Fruit fly (Drosophila melanogaster) whole organism, adult: Measurements from ENCODE around the gene CG5188.

Experiments
- CG11617 ChIP-seq: fragments of 200-800 bp; sonication (Bioruptor generic); optimal IDR thresholded peaks from 2 replicates; lab custom pipeline; 2017; ENCODE audit warnings: mild to moderate bottlenecking, missing biosample characterization, missing genetic modification reagents, missing genetic modification characterization
- CG14711 ChIP-seq: fragments of 200-800 bp; sonication (Bioruptor generic); optimal IDR thresholded peaks from 2 replicates; lab custom pipeline; 2018; ENCODE audit warnings: missing biosample characterization, mild to moderate bottlenecking, missing genetic modification characterization, moderate library complexity
- CG1620 ChIP-seq: fragments of 200-800 bp; sonication (Bioruptor generic); optimal IDR thresholded peaks from 2 replicates; lab custom pipeline; 2016; ENCODE audit warnings: missing biosample characterization, missing genetic modification characterization
- CG33017 ChIP-seq: fragments of 200-800 bp; sonication (Bioruptor generic); optimal IDR thresholded peaks from 2 replicates; lab custom pipeline; 2018; ENCODE audit warnings: missing biosample characterization, mild to moderate bottlenecking, missing genetic modification characterization, moderate library complexity
- CG5204 ChIP-seq: fragments of 200-800 bp; sonication (Bioruptor generic); optimal IDR thresholded peaks from 2 replicates; lab custom pipeline; 2016; ENCODE audit warnings: missing biosample characterization, missing genetic modification characterization
- CG7045 ChIP-seq: fragments of 200-800 bp; sonication (Bioruptor generic); optimal IDR thresholded peaks from 2 replicates; lab custom pipeline; 2017; ENCODE audit warnings: missing biosample characterization, mild to moderate bottlenecking, missing genetic modification characterization
- Clk ChIP-seq: fragments of 200-800 bp; sonication (Bioruptor generic); optimal IDR thresholded peaks from 2 replicates; lab custom pipeline; 2017; ENCODE audit warnings: missing biosample characterization, missing genetic modification characterization
- Hr96 ChIP-seq: fragments of 200-800 bp; sonication (Bioruptor generic); optimal IDR thresholded peaks from 2 replicates; lab custom pipeline; 2016; ENCODE audit warnings: missing biosample characterization, missing genetic modification characterization
- cnc ChIP-seq, 2 experiments: fragments of >200 bp; optimal IDR thresholded peaks; 2 replicates each; lab custom pipeline; 2017
- kay ChIP-seq: fragments of 200-800 bp; sonication (Bioruptor generic); peaks from one replicate; lab custom pipeline; 2016; ENCODE audit warnings: missing biosample characterization, missing genetic modification characterization, borderline replicate concordance
- ovo ChIP-seq: fragments of 200-800 bp; sonication (Bioruptor generic); optimal IDR thresholded peaks from 2 replicates; lab custom pipeline; 2016; ENCODE audit warnings: missing biosample characterization, missing genetic modification characterization
- pad ChIP-seq: fragments of 200-800 bp; sonication (Bioruptor generic); optimal IDR thresholded peaks from 3 replicates; lab custom pipeline; 2017; ENCODE audit warnings: missing biosample characterization, missing genetic modification characterization, mild to moderate bottlenecking, moderate library complexity, missing genetic modification reagents
- tj ChIP-seq: fragments of 200-800 bp; sonication (Bioruptor generic); optimal IDR thresholded peaks from 3 replicates; lab custom pipeline; 2017; ENCODE audit warnings: missing biosample characterization, mild to moderate bottlenecking, missing genetic modification characterization, moderate library complexity

- TF ChIP-seq cnc (optimal IDR thresholded peaks at IDR 0.05; lab: Kevin White, UChicago) (no peak), CG5204 (GFP tag; lab: Kevin White, UChicago) (no peak), ovo (no peak), CG11617 (GFP tag; lab: Kevin White, UChicago) (no peak), CG7045 (no peak), kay (GFP tag; lab: Kevin White, UChicago) (no peak), CG33017 (tag; lab: Kevin White, UChicago) (no peak), Clk (GFP tag; lab: Kevin White, UChicago) (no peak), tj (no peak), pad (GFP tag; lab: Kevin White, UChicago) (no peak), CG14711 (no peak), CG1620 (GFP tag; lab: Kevin White, UChicago) (no peak), Hr96 (no peak)
Observed at dm6 chr2L:10476879-10477278, 48.2 kb downstream of the CG5188 start, which contains the start of gene RluA-2.
